Worm (Caenorhabditis elegans) whole organism, L2 larva: ENCODE measurements around the gene str-207.

ENCODE experiments used
- C34F6.9 ChIP-seq: fragments of 150-350 bp; optimal IDR thresholded peaks from 2 replicates; lab custom pipeline; 2014; ENCODE audit warnings: missing biosample characterization, missing genetic modification characterization
- aly-2 ChIP-seq: fragments of 150-350 bp; optimal IDR thresholded peaks from 2 replicates; lab custom pipeline; 2014; ENCODE audit warnings: missing biosample characterization, missing genetic modification characterization
- ceh-82 ChIP-seq: fragments of 150-350 bp; optimal IDR thresholded peaks from 2 replicates; lab custom pipeline; 2014; ENCODE audit warnings: missing biosample characterization, missing genetic modification characterization
- dmd-4 ChIP-seq: sonication (generic microtip); optimal IDR thresholded peaks from 2 replicates; lab custom pipeline; 2017; ENCODE audit warnings: missing biosample characterization, missing genetic modification characterization
- fos-1 ChIP-seq: fragments of 150-350 bp; optimal IDR thresholded peaks from 2 replicates; lab custom pipeline; 2014; ENCODE audit warnings: missing biosample characterization, missing genetic modification characterization
- lin-11 ChIP-seq: fragments of 150-350 bp; sonication (generic microtip); optimal IDR thresholded peaks from 2 replicates; lab custom pipeline; 2014; ENCODE audit warnings: missing biosample characterization, missing genetic modification characterization, inconsistent platforms, mixed read lengths
- lin-39 ChIP-seq: fragments of 150-350 bp; optimal IDR thresholded peaks from 2 replicates; lab custom pipeline; 2014; ENCODE audit warnings: missing biosample characterization, missing genetic modification reagents, missing genetic modification characterization
- mbf-1 ChIP-seq: sonication (generic microtip); optimal IDR thresholded peaks from 2 replicates; lab custom pipeline; 2017; ENCODE audit warnings: missing biosample characterization, missing genetic modification characterization
- nhr-10 ChIP-seq: sonication (generic microtip); optimal IDR thresholded peaks from 2 replicates; lab custom pipeline; 2017; ENCODE audit warnings: missing biosample characterization, missing genetic modification characterization
- nhr-12 ChIP-seq: fragments of 150-350 bp; optimal IDR thresholded peaks from 2 replicates; lab custom pipeline; 2014; ENCODE audit warnings: missing biosample characterization, missing genetic modification characterization
- nhr-21 ChIP-seq: fragments of 150-350 bp; optimal IDR thresholded peaks from 2 replicates; lab custom pipeline; 2014; ENCODE audit warnings: missing biosample characterization, missing genetic modification characterization
- nhr-23 ChIP-seq: fragments of 150-350 bp; optimal IDR thresholded peaks from 2 replicates; lab custom pipeline; 2014; ENCODE audit warnings: missing biosample characterization, missing genetic modification reagents, missing genetic modification characterization
- nhr-237 ChIP-seq: fragments of 150-350 bp; optimal IDR thresholded peaks from 2 replicates; lab custom pipeline; 2014; ENCODE audit warnings: missing biosample characterization, missing genetic modification characterization
- nhr-77 ChIP-seq: fragments of 150-350 bp; optimal IDR thresholded peaks from 2 replicates; lab custom pipeline; 2014; ENCODE audit warnings: missing biosample characterization, missing genetic modification characterization
- peb-1 ChIP-seq: fragments of 150-350 bp; optimal IDR thresholded peaks from 2 replicates; lab custom pipeline; 2014; ENCODE audit warnings: missing biosample characterization, missing genetic modification characterization
- sma-9 ChIP-seq, 2 experiments: fragments of 150-350 bp in 1 of 2; sonication (generic microtip) in 1 of 2; optimal IDR thresholded peaks; 2 replicates each; lab custom pipeline; 2014 to 2016; ENCODE audit warnings: missing genetic modification characterization in 2 of 2, mild to moderate bottlenecking in 1 of 2, missing biosample characterization in 1 of 2, missing compliant biosample characterization in 1 of 2, missing genetic modification reagents in 1 of 2, moderate library complexity in 1 of 2
- snpc-4 ChIP-seq: fragments of 150-350 bp; optimal IDR thresholded peaks from 2 replicates; lab custom pipeline; 2014; ENCODE audit warnings: missing biosample characterization, missing genetic modification characterization
- unc-39 ChIP-seq: fragments of 150-350 bp; optimal IDR thresholded peaks from 2 replicates; lab custom pipeline; 2014; ENCODE audit warnings: missing biosample characterization, missing genetic modification characterization
- zag-1 ChIP-seq: fragments of 150-350 bp; optimal IDR thresholded peaks from 2 replicates; lab custom pipeline; 2014; ENCODE audit warnings: missing biosample characterization, missing genetic modification characterization

The str-207 gene

ce11 chrV:4995155-4995554 is 43.6 kb downstream of the str-207 start, which contains the start of gene ncx-9:
Gene ncx-9, minus strand, starts transcription at chrV:4995255.
- TF ChIP-seq zag-1 (no peak), snpc-4 (tag; lab: Kevin White, UChicago) (no peak), nhr-12 (tag; lab: Kevin White, UChicago) (no peak), fos-1 (no peak), nhr-237 (no peak), nhr-21 (tag; lab: Kevin White, UChicago) (no peak), dmd-4 (tag; lab: Kevin White, UChicago) (no peak), nhr-23 (tag; lab: Kevin White, UChicago) (no peak), ceh-82 (tag; lab: Kevin White, UChicago) (no peak), C34F6.9 (tag; lab: Kevin White, UChicago) (no peak), nhr-10 (tag; lab: Kevin White, UChicago) (no peak), peb-1 (tag; lab: Kevin White, UChicago) (no peak), unc-39 (tag; lab: Kevin White, UChicago) (no peak), aly-2 (tag; lab: Kevin White, UChicago) (no peak), nhr-77 (tag; lab: Kevin White, UChicago) (no peak), sma-9 (GFP tag; optimal IDR thresholded peaks at IDR 0.05; lab: Kevin White, UChicago) (no peak), sma-9 (tag; optimal IDR thresholded peaks at IDR 0.05; lab: Kevin White, UChicago) (no peak)

- TF ChIP-seq lin-11 (no peak), zag-1 (no peak), fos-1 (peak; percentile 66), lin-39 (tag; lab: Kevin White, UChicago) (no peak), nhr-10 (tag; lab: Kevin White, UChicago) (no peak), mbf-1 (no peak)
Observed at ce11 chrV:5000406-5000805, 48.9 kb downstream of the str-207 start, which contains the start of gene ugt-7. Gene ugt-7, minus strand, starts transcription at chrV:5000566.

- TF ChIP-seq nhr-23 (tag; lab: Kevin White, UChicago) (no peak), nhr-77 (tag; lab: Kevin White, UChicago) (no peak)
Observed at ce11 chrV:5001386-5001785, 49.9 kb downstream of the str-207 start, which contains the start of gene srr-8. Gene srr-8, plus strand, starts transcription at chrV:5001686.
